Worm (Caenorhabditis elegans) whole organism, L1 larva: ENCODE results near the gene arrd-15.

Experiments used
- dpl-1 ChIP-seq, 3 experiments: fragments of 150-350 bp in 2 of 3; sonication (generic microtip) in 1 of 3; optimal IDR thresholded peaks; 2 replicates each; lab custom pipeline; 2014 to 2017; ENCODE audit warnings: missing biosample characterization in 3 of 3, missing genetic modification characterization in 3 of 3, missing genetic modification reagents in 3 of 3
- elt-2 ChIP-seq: sonication (generic microtip); optimal IDR thresholded peaks from 2 replicates; lab custom pipeline; 2016; ENCODE audit warnings: missing genetic modification characterization, mild to moderate bottlenecking, inconsistent platforms, missing compliant biosample characterization, missing genetic modification reagents
- lin-15B ChIP-seq: fragments of 150-350 bp; sonication (generic microtip); optimal IDR thresholded peaks from 3 replicates; lab custom pipeline; 2014; ENCODE audit warnings: missing biosample characterization, missing genetic modification characterization
- lin-39 ChIP-seq: fragments of 150-350 bp; optimal IDR thresholded peaks from 2 replicates; lab custom pipeline; 2014; ENCODE audit warnings: missing biosample characterization, missing genetic modification reagents, missing genetic modification characterization
- nhr-11 ChIP-seq: fragments of 150-350 bp; optimal IDR thresholded peaks from 2 replicates; lab custom pipeline; 2014; ENCODE audit warnings: missing biosample characterization, missing genetic modification characterization
- rnt-1 ChIP-seq: sonication (generic microtip); optimal IDR thresholded peaks from 2 replicates; lab custom pipeline; 2016; ENCODE audit warnings: mild to moderate bottlenecking, missing genetic modification characterization, moderate library complexity, missing compliant biosample characterization
- skn-1 ChIP-seq: fragments of 150-350 bp; optimal IDR thresholded peaks from 2 replicates; lab custom pipeline; 2014; ENCODE audit warnings: missing biosample characterization, missing genetic modification characterization
- sptf-1 ChIP-seq: fragments of 150-350 bp; optimal IDR thresholded peaks from 2 replicates; lab custom pipeline; 2014; ENCODE audit warnings: missing biosample characterization, missing genetic modification characterization
- vab-15 ChIP-seq: sonication (generic microtip); optimal IDR thresholded peaks from 2 replicates; lab custom pipeline; 2017; ENCODE audit warnings: missing genotype, mild to moderate bottlenecking, missing genetic modification characterization, missing compliant biosample characterization
- ztf-11 ChIP-seq, 2 experiments: sonication (generic microtip); optimal IDR thresholded peaks; 2 replicates each; lab custom pipeline; 2016 to 2017; ENCODE audit warnings: missing genetic modification characterization in 2 of 2, missing biosample characterization in 1 of 2, missing compliant biosample characterization in 1 of 2
- ztf-4 ChIP-seq: fragments of 150-350 bp; optimal IDR thresholded peaks from 2 replicates; lab custom pipeline; 2014; ENCODE audit warnings: missing biosample characterization, missing genetic modification characterization

- TF ChIP-seq rnt-1 (tag; lab: Kevin White, UChicago) (no peak), lin-15B (no peak), lin-39 (tag; lab: Kevin White, UChicago) (no peak), skn-1 (tag; lab: Kevin White, UChicago) (no peak), sptf-1 (tag; lab: Kevin White, UChicago) (no peak), ztf-11 (tag; optimal IDR thresholded peaks at IDR 0.05; lab: Kevin White, UChicago) (no peak), dpl-1 (GFP tag; optimal IDR thresholded peaks at IDR 0.05; lab: Kevin White, UChicago) (no peak), nhr-11 (tag; lab: Kevin White, UChicago) (no peak), vab-15 (no peak), ztf-4 (tag; lab: Kevin White, UChicago) (no peak), elt-2 (tag; lab: Kevin White, UChicago) (no peak)
These were observed 43.3 kb downstream of the arrd-15 start for ce11 chrIII:8973163-8973562.
